Worm (Caenorhabditis elegans): ENCODE measurements around the gene ttr-13.

ttr-13 gene

DNA sequence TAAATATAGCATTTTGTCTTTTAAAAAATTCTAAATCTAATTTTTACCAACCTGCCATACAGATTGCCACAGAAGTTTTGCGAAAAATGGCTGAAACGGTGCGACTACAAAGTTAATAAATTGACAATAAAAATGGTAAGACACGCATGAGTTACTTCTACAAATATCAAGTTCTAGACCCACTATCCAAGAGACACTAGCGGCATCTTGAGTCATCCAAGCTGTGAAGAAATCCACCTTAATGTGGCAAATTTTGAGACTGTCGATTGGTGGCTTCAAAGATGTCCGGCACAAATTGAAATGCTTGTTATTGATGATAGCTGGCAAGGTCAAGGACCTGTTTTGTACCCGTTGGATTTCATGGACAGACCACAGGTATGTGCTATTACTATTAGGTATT lies 2.4 kb downstream of the ttr-13 start, which contains the start of gene F46B3.16:
Gene F46B3.16, plus strand, starts transcription at position 301 of the 400 bp plus-strand sequence.
- TF ChIP-seq mxl-1 (tag; optimal IDR thresholded peaks at IDR 0.05) (no peak), hrde-1 (tag; optimal IDR thresholded peaks at IDR 0.05; ENCODE audit: borderline replicate concordance) (no peak), hsf-1 (GFP tag; IDR thresholded peaks at IDR 0.05) (no peak), K12H6.12 (tag; optimal IDR thresholded peaks at IDR 0.05) (no peak), athp-1 (tag; optimal IDR thresholded peaks at IDR 0.05) (no peak), snpc-3.4 (tag; optimal IDR thresholded peaks at IDR 0.05) (no peak), hlh-12 (tag; optimal IDR thresholded peaks at IDR 0.05) (no peak), madf-8 (GFP tag; conservative IDR thresholded peaks at IDR 0.05) (no peak), K11D2.4 (GFP tag; IDR thresholded peaks at IDR 0.05) (no peak), egl-44 (GFP tag; IDR thresholded peaks at IDR 0.05) (no peak), ekl-4 (GFP tag; IDR thresholded peaks at IDR 0.05) (no peak), chd-7 (tag; optimal IDR thresholded peaks at IDR 0.05) (no peak)

DNA sequence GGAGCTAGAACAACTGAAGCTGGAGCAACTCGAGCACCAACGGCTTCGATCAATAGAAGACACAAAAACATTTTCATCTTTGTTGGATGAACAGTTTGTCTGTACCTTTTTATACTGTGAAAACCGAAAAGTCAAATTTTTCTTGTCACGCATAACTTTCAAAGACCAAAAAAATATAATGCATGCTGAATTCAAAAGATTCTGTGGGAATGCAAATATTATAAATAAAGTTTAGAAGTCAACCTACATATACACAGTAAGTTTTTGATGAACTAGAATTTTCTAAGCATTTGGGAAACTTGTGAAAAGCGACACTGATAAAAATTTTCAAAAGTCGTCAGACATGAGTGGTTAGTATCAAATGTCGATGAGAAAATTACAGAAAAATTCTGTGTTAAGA lies 3.1 kb downstream of the ttr-13 start, which contains the start of gene F46B3.15:
Gene F46B3.15, minus strand, starts transcription at position 101 of the 400 bp plus-strand sequence.
- TF ChIP-seq nhr-80 (tag; optimal IDR thresholded peaks at IDR 0.05) = no peak
- TF ChIP-seq sea-2 (GFP tag; IDR thresholded peaks at IDR 0.05) = no peak
- TF ChIP-seq C17E4.6 (GFP tag; IDR thresholded peaks at IDR 0.05) = no peak
- TF ChIP-seq F23B12.7 (tag; optimal IDR thresholded peaks at IDR 0.05; ENCODE audit: insufficient read depth) = no peak
- no peak for TF ChIP-seq B0336.3 (GFP tag; IDR thresholded peaks at IDR 0.05)
- no peak for TF ChIP-seq ztf-25 (GFP tag; IDR thresholded peaks at IDR 0.05)
- no peak for TF ChIP-seq rcor-1 (GFP tag; IDR thresholded peaks at IDR 0.05)
- TF ChIP-seq madf-3 (GFP tag; IDR thresholded peaks at IDR 0.05) = no peak
- TF ChIP-seq fkh-3 (tag; optimal IDR thresholded peaks at IDR 0.05) = no peak
- no peak for TF ChIP-seq ceh-40 (GFP tag; IDR thresholded peaks at IDR 0.05)
- no peak for TF ChIP-seq xnd-1 (tag; optimal IDR thresholded peaks at IDR 0.05)
- TF ChIP-seq snpc-1.3 (tag; optimal IDR thresholded peaks at IDR 0.05; ENCODE audit: insufficient read depth) = no peak
- no peak for TF ChIP-seq ztf-18 (tag; optimal IDR thresholded peaks at IDR 0.05)
- no peak for TF ChIP-seq Y53F4B.3 (GFP tag; IDR thresholded peaks at IDR 0.05)
- TF ChIP-seq sdz-38 (tag; optimal IDR thresholded peaks at IDR 0.05) = no peak
- TF ChIP-seq unc-130 (GFP tag; optimal IDR thresholded peaks at IDR 0.05) = no peak
- TF ChIP-seq atf-7 (tag; optimal IDR thresholded peaks at IDR 0.05) = no peak

DNA sequence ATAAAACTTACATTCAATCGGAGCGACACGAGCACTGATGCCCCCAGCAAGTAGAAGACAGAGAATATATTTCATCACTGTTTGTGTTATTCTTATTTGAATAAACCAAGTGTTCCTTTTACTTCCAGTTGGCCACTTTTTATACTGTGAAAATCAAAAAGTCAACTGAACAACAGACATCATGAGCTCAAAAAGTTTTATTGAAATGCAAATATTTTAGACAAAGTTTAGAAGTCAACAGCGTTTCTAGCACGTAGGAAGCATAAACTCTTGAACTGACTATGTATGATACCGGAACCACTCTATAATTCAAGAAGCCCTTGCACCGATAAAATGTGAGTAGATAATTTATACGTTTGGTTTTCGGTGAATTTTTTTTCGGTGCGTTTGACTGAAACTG lies 5.5 kb downstream of the ttr-13 start, which contains the start of gene F46B3.14:
Gene F46B3.14, minus strand, starts transcription at position 101 of the 400 bp plus-strand sequence.
- no peak for TF ChIP-seq Y79H2A.3 (GFP tag; conservative IDR thresholded peaks at IDR 0.05)
- TF ChIP-seq rcor-1 (GFP tag; IDR thresholded peaks at IDR 0.05) = no peak
- no peak for TF ChIP-seq hlh-12 (tag; optimal IDR thresholded peaks at IDR 0.05)
- no peak for TF ChIP-seq unc-62 (GFP tag; optimal IDR thresholded peaks at IDR 0.05)

DNA sequence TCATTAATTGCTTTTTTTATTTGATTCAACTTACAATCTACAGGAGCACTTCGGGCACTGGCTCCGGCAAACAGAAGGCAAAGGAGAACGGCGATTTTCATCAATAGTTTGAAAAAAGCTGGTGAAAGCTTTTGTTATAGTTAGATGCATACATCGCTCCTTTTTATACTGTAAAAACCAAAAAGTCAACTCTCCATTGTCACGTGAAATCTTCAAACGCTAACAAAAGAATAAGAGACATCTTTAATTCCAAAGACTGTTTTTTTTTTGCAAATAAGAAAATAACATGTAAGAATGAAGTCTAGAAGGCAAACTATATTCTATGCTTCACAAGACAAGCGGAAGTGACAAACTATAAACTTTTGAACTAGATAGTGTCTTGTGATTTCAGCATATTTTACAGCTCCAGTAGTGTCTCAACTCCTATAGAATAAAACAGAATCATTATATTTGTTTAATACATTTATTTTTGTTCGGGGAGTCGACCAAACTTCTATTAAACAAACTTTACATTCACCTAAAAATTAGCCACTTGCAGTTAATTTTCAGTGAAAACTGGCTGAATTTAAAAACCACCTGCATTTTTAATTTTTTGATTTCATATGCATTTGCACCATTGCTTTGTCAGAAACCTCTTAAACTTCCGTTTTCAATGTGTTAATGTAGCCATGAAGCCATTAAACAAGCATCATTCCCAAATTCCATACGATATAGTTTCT lies 10.6 kb downstream of the ttr-13 start, which contains the start of the genes F46B3.9 and srz-18:
Gene F46B3.9, minus strand, starts transcription at position 101 of the 719 bp plus-strand sequence.
Gene srz-18, plus strand, starts transcription at position 669 of the 719 bp plus-strand sequence.
- TF ChIP-seq snpc-1.1 (tag; optimal IDR thresholded peaks at IDR 0.05; ENCODE audit: insufficient read depth) (no peak), ccch-3 (GFP tag; optimal IDR thresholded peaks at IDR 0.05) (no peak), sptf-2 (GFP tag; optimal IDR thresholded peaks at IDR 0.05) (no peak), mxl-1 (tag; optimal IDR thresholded peaks at IDR 0.05) (no peak), lag-1 (GFP tag; IDR thresholded peaks at IDR 0.05) (no peak), lin-26 (GFP tag; IDR thresholded peaks at IDR 0.05) (no peak), ceh-40 (GFP tag; IDR thresholded peaks at IDR 0.05) (no peak), hmg-1.2 (GFP tag; IDR thresholded peaks at IDR 0.05) (no peak), madf-3 (GFP tag; IDR thresholded peaks at IDR 0.05) (no peak), snpc-1.3 (tag; optimal IDR thresholded peaks at IDR 0.05; ENCODE audit: insufficient read depth) (no peak)

Measured in whole organism, young adult.